Fruit fly (Drosophila melanogaster) whole organism, embryonic: ENCODE data around the gene spz3.
A peak's percentile ranks its signal among the peaks of the same experiment; 100 is the strongest.

Source experiments
- ATbp ChIP-seq: fragments of 200-800 bp; sonication (Bioruptor generic); optimal IDR thresholded peaks from 2 replicates; lab custom pipeline; 2017; ENCODE audit warnings: missing biosample characterization, mild to moderate bottlenecking, missing genetic modification characterization, missing genetic modification reagents
- Atf6 ChIP-seq: fragments of 200-800 bp; sonication (Bioruptor generic); IDR thresholded peaks from 2 replicates; pipeline ENCODE4 v1.3.6; 2022; ENCODE audit warnings: missing biosample characterization, missing genetic modification characterization
- CG10321 ChIP-seq: fragments of 200-800 bp; sonication (Bioruptor generic); IDR thresholded peaks from 2 replicates; pipeline ENCODE4 v1.3.6; 2022; ENCODE audit warnings: missing biosample characterization, missing genetic modification characterization
- CG10543 ChIP-seq: fragments of 200-800 bp; sonication (Bioruptor generic); optimal IDR thresholded peaks from 3 replicates; lab custom pipeline; 2017; ENCODE audit warnings: missing biosample characterization, mild to moderate bottlenecking, missing genetic modification characterization, moderate library complexity
- CG12155 ChIP-seq: fragments of 200-800 bp; sonication (Bioruptor generic); optimal IDR thresholded peaks from 3 replicates; lab custom pipeline; 2016; ENCODE audit warnings: missing biosample characterization, missing genetic modification characterization
- CG15073 ChIP-seq: fragments of 200-800 bp; sonication (Bioruptor generic); optimal IDR thresholded peaks from 2 replicates; lab custom pipeline; 2016; ENCODE audit warnings: missing biosample characterization, missing genetic modification characterization
- CG15269 ChIP-seq: fragments of 200-800 bp; sonication (Bioruptor generic); optimal IDR thresholded peaks from 2 replicates; lab custom pipeline; 2018; ENCODE audit warnings: missing biosample characterization, mild to moderate bottlenecking, missing genetic modification characterization, moderate library complexity
- CG1529 ChIP-seq: fragments of 200-800 bp; sonication (Bioruptor generic); optimal IDR thresholded peaks from 3 replicates; lab custom pipeline; 2018; ENCODE audit warnings: missing biosample characterization, missing genetic modification characterization
- CG17359 ChIP-seq: fragments of 200-800 bp; sonication (Bioruptor generic); optimal IDR thresholded peaks from 3 replicates; lab custom pipeline; 2018; ENCODE audit warnings: missing biosample characterization, mild to moderate bottlenecking, missing genetic modification characterization, moderate library complexity
- CG18599 ChIP-seq: fragments of 200-800 bp; sonication (Bioruptor generic); optimal IDR thresholded peaks from 3 replicates; lab custom pipeline; 2017; ENCODE audit warnings: missing biosample characterization, missing genetic modification characterization, mild to moderate bottlenecking, moderate library complexity, missing genetic modification reagents
- CG2120 ChIP-seq: fragments of 200-800 bp; sonication (Bioruptor generic); optimal IDR thresholded peaks from 3 replicates; lab custom pipeline; 2016; ENCODE audit warnings: missing biosample characterization, missing genetic modification characterization
- CG3847 ChIP-seq: fragments of 200-800 bp; sonication (Bioruptor generic); IDR thresholded peaks from 2 replicates; pipeline ENCODE4 v1.3.6; 2022; ENCODE audit warnings: missing biosample characterization, missing genetic modification characterization
- Dbx ChIP-seq: fragments of 200-800 bp; sonication (Bioruptor generic); IDR thresholded peaks from 3 replicates; pipeline ENCODE4 v1.3.6; 2022; ENCODE audit warnings: missing biosample characterization, missing genetic modification characterization
- Dip2 ChIP-seq: fragments of 200-800 bp; sonication (Bioruptor generic); IDR thresholded peaks from 2 replicates; pipeline ENCODE4 v1.3.6; 2022; ENCODE audit warnings: missing biosample characterization, missing genetic modification characterization
- Dref ChIP-seq: fragments of 200-800 bp; sonication (Bioruptor generic); IDR thresholded peaks from 2 replicates; pipeline ENCODE4 v1.3.6; 2022; ENCODE audit warnings: missing biosample characterization, missing genetic modification characterization
- E2f2 ChIP-seq: fragments of 200-800 bp; sonication (Bioruptor generic); IDR thresholded peaks from 2 replicates; pipeline ENCODE4 v1.3.6; 2022; ENCODE audit warnings: missing biosample characterization, missing genetic modification characterization
- H15 ChIP-seq: fragments of 200-800 bp; sonication (Bioruptor generic); IDR thresholded peaks from 3 replicates; pipeline ENCODE4 v1.3.6; 2022; ENCODE audit warnings: missing biosample characterization, missing genetic modification characterization
- Hey ChIP-seq: fragments of 200-800 bp; sonication (Bioruptor generic); optimal IDR thresholded peaks from 3 replicates; lab custom pipeline; 2018; ENCODE audit warnings: missing biosample characterization, mild to moderate bottlenecking, missing genetic modification characterization
- HmgD ChIP-seq: fragments of 200-800 bp; sonication (Bioruptor generic); optimal IDR thresholded peaks from 3 replicates; lab custom pipeline; 2016; ENCODE audit warnings: missing biosample characterization, missing genetic modification characterization
- Med ChIP-seq: fragments of 200-800 bp; sonication (Bioruptor generic); peaks from one replicate; lab custom pipeline; 2016; ENCODE audit warnings: missing biosample characterization, missing genetic modification characterization, mild to moderate bottlenecking, inconsistent platforms, moderate library complexity
- Pdp1 ChIP-seq, 2 experiments: fragments of 200-800 bp; sonication (Bioruptor generic); optimal IDR thresholded peaks; 3 replicates each; lab custom pipeline; 2016; ENCODE audit warnings: missing biosample characterization in 2 of 2, missing genetic modification characterization in 2 of 2, mild to moderate bottlenecking in 1 of 2, moderate library complexity in 1 of 2
- Rfx ChIP-seq: fragments of 200-800 bp; sonication (Bioruptor generic); IDR thresholded peaks from 2 replicates; pipeline ENCODE4 v1.3.6; 2022; ENCODE audit warnings: missing biosample characterization, missing genetic modification characterization
- Rx ChIP-seq: fragments of 200-800 bp; sonication (Bioruptor generic); IDR thresholded peaks from 2 replicates; pipeline ENCODE4 v1.3.6; 2022; ENCODE audit warnings: missing biosample characterization, missing genetic modification characterization
- Trl ChIP-seq, 3 experiments: fragments of >200 bp in 2 of 3; fragments of 200-800 bp in 1 of 3; sonication (Bioruptor generic) in 1 of 3; optimal IDR thresholded peaks; 2 replicates in 1 of 3; 3 replicates in 2 of 3; lab custom pipeline; 2016 to 2017; ENCODE audit warnings: missing biosample characterization in 1 of 3, missing genetic modification characterization in 1 of 3
- ab ChIP-seq: fragments of 200-800 bp; sonication (Bioruptor generic); optimal IDR thresholded peaks from 2 replicates; lab custom pipeline; 2016; ENCODE audit warnings: missing biosample characterization, missing genetic modification characterization
- bsh ChIP-seq, 2 experiments: fragments of 200-800 bp; sonication (Bioruptor generic); optimal IDR thresholded peaks; 2 replicates each; lab custom pipeline; 2017 to 2018; ENCODE audit warnings: mild to moderate bottlenecking in 2 of 2, missing biosample characterization in 2 of 2, missing genetic modification characterization in 2 of 2, moderate library complexity in 1 of 2
- chinmo ChIP-seq: fragments of 200-800 bp; sonication (Bioruptor generic); IDR thresholded peaks from 4 replicates; pipeline ENCODE4 v1.3.6; 2022; ENCODE audit warnings: missing biosample characterization, missing genetic modification characterization; ENCODE audit not compliant: partially characterized antibody
- corto ChIP-seq: fragments of 200-800 bp; sonication (Bioruptor generic); optimal IDR thresholded peaks from 2 replicates; lab custom pipeline; 2016; ENCODE audit warnings: missing biosample characterization, mild to moderate bottlenecking, missing genetic modification characterization, moderate library complexity
- dati ChIP-seq: fragments of 200-800 bp; sonication (Bioruptor generic); IDR thresholded peaks from 2 replicates; pipeline ENCODE4 v1.3.6; 2022; ENCODE audit warnings: missing biosample characterization, missing genetic modification characterization
- dysf ChIP-seq: fragments of 200-800 bp; sonication (Bioruptor generic); IDR thresholded peaks from 3 replicates; pipeline ENCODE4 v1.3.6; 2022; ENCODE audit warnings: missing biosample characterization, missing genetic modification characterization
- esg ChIP-seq: fragments of 200-800 bp; sonication (Bioruptor generic); conservative IDR thresholded peaks from 2 replicates; pipeline ENCODE4 v1.3.6; 2022; ENCODE audit warnings: missing biosample characterization, missing genetic modification characterization
- exex ChIP-seq: fragments of 200-800 bp; sonication (Bioruptor generic); optimal IDR thresholded peaks from 4 replicates; lab custom pipeline; 2018; ENCODE audit warnings: missing biosample characterization, mild to moderate bottlenecking, missing genetic modification characterization, moderate library complexity
- gem ChIP-seq: fragments of 200-800 bp; sonication (Bioruptor generic); optimal IDR thresholded peaks from 2 replicates; lab custom pipeline; 2019; ENCODE audit warnings: missing biosample characterization, mild to moderate bottlenecking, missing genetic modification characterization, moderate library complexity
- grn ChIP-seq: fragments of 200-800 bp; sonication (Bioruptor generic); optimal IDR thresholded peaks from 3 replicates; lab custom pipeline; 2017; ENCODE audit warnings: missing biosample characterization, missing genetic modification characterization
- gro ChIP-seq: fragments of 200-800 bp; sonication (Bioruptor generic); optimal IDR thresholded peaks from 2 replicates; lab custom pipeline; 2016; ENCODE audit warnings: missing biosample characterization, missing genetic modification characterization
- lmd ChIP-seq: fragments of 200-800 bp; sonication (Bioruptor generic); IDR thresholded peaks from 2 replicates; pipeline ENCODE4 v1.3.6; 2022; ENCODE audit warnings: missing biosample characterization, missing genetic modification characterization
- mirr ChIP-seq: fragments of 200-800 bp; sonication (Bioruptor generic); optimal IDR thresholded peaks from 3 replicates; lab custom pipeline; 2018; ENCODE audit warnings: missing biosample characterization, mild to moderate bottlenecking, missing genetic modification characterization
- nom ChIP-seq: fragments of 200-800 bp; sonication (Bioruptor generic); optimal IDR thresholded peaks from 2 replicates; lab custom pipeline; 2017; ENCODE audit warnings: missing biosample characterization, missing genetic modification characterization, mild to moderate bottlenecking, moderate library complexity, missing genetic modification reagents
- pan ChIP-seq, 4 experiments: fragments of >200 bp in 3 of 4; fragments of 200-800 bp in 1 of 4; sonication (Bioruptor generic) in 1 of 4; optimal IDR thresholded peaks in 3 of 4; IDR thresholded peaks in 1 of 4; 2 replicates each; pipeline versions ENCODE4 v1.3.6 to Lab custom; 2017 to 2022; ENCODE audit warnings: missing biosample characterization in 2 of 4, missing genetic modification characterization in 2 of 4, mixed read lengths in 1 of 4
- row ChIP-seq: fragments of 200-800 bp; sonication (Bioruptor generic); IDR thresholded peaks from 3 replicates; pipeline ENCODE4 v1.3.6; 2022; ENCODE audit warnings: missing biosample characterization, missing genetic modification characterization
- sd ChIP-seq: fragments of 200-800 bp; sonication (Bioruptor generic); optimal IDR thresholded peaks from 3 replicates; lab custom pipeline; 2018; ENCODE audit warnings: missing biosample characterization, mild to moderate bottlenecking, missing genetic modification characterization, moderate library complexity
- sens ChIP-seq: fragments of 200-800 bp; sonication (Bioruptor generic); peaks from one replicate; lab custom pipeline; 2016; ENCODE audit warnings: missing biosample characterization, missing genetic modification characterization
- slbo ChIP-seq: fragments of 200-800 bp; sonication (Bioruptor generic); IDR thresholded peaks from 2 replicates; pipeline ENCODE4 v1.3.6; 2022; ENCODE audit warnings: missing biosample characterization, missing genetic modification characterization
- trh ChIP-seq: fragments of 200-800 bp; sonication (Bioruptor generic); optimal IDR thresholded peaks from 2 replicates; lab custom pipeline; 2016; ENCODE audit warnings: missing biosample characterization, missing genetic modification characterization
- vnd ChIP-seq: fragments of 200-800 bp; sonication (Bioruptor generic); IDR thresholded peaks from 3 replicates; pipeline ENCODE4 v1.3.6; 2022; ENCODE audit warnings: missing biosample characterization, missing genetic modification characterization; ENCODE audit not compliant: partially characterized antibody

spz3 gene

dm6 chr2L:7879292-7879894 is at the start of gene spz3 (continued):
- TF ChIP-seq CG1529 (GFP tag; lab: Kevin White, UChicago): no peak
- peak; percentile 76; the same call in 1 of the 4 replicates for TF ChIP-seq chinmo (GFP tag; lab: Robert Waterston, UW)
- no peak for TF ChIP-seq trh (GFP tag; lab: Kevin White, UChicago)

DNA sequence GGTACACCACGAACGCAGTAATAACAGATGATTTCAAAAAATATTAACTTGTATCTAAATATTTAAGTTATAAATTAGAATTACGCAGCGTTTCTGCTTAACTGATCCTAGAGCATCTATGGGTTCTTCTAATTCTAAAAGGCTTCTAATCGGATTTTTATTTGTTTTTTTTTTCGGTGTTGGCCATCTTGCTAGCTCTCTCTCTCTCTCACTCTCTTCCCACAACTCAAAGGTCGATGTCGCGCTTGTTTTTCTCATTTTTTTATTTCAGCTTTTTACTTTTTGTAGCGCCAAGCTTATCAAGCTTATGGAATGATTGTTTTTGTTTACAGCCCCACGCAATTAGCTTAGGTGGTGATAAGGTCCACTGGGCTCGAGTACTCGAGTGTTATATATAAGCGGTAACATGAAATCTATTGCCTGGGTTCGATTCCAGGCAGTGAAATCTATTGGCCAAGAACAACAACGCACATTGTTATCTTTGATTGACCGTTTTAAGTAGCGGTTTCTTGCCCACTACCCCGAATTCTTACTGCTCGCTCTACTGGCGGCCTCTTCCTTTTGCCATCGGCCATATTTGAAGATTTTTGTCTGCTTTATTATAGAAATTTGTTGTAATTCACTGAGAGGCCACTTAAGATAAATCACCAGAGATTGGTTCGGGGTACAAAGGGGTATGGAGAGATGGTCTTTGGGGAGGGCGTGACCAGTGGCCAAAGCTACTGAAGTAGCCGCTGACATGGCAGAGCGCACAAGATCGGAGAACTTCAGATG is 47.1 kb upstream of the spz3 start:
- TF ChIP-seq Trl (optimal IDR thresholded peaks at IDR 0.05; lab: Kevin White, UChicago): peak in 1 of 2 experiments; percentile 52
- no peak for TF ChIP-seq Trl (GFP tag; optimal IDR thresholded peaks at IDR 0.05; lab: Kevin White, UChicago)
- no peak for TF ChIP-seq ATbp (GFP tag; lab: Kevin White, UChicago)
- TF ChIP-seq pan (optimal IDR thresholded peaks at IDR 0.05; lab: Kevin White, UChicago): no peak
- peak in 1 of 2 experiments; percentile 29 for TF ChIP-seq pan (GFP tag; optimal IDR thresholded peaks at IDR 0.05 in 1 of 2, IDR thresholded peaks at IDR 0.05 in 1 of 2)
- TF ChIP-seq Dref (GFP tag; lab: Robert Waterston, UW): no peak
- no peak for TF ChIP-seq HmgD
- TF ChIP-seq gro (GFP tag; lab: Kevin White, UChicago): peak; percentile 65
- TF ChIP-seq CG17359: peak; percentile 68
- peak; percentile 51; the same call in 1 of the 2 replicates for TF ChIP-seq Atf6 (GFP tag; lab: Robert Waterston, UW)
- peak; percentile 81 for TF ChIP-seq grn
- peak; percentile 59 for TF ChIP-seq vnd (GFP tag; lab: Robert Waterston, UW)
- peak; percentile 16 for TF ChIP-seq sd (tag; lab: Kevin White, UChicago)
- peak; percentile 14 for TF ChIP-seq CG10543
- TF ChIP-seq lmd (GFP tag; lab: Robert Waterston, UW): peak; percentile 33; the same call in 1 of the 2 replicates
- TF ChIP-seq CG18599 (GFP tag; lab: Kevin White, UChicago): peak; percentile 37
- TF ChIP-seq Hey: peak; percentile 99
- TF ChIP-seq Dbx (GFP tag; lab: Robert Waterston, UW): no peak
- TF ChIP-seq Med: peak; percentile 43
- TF ChIP-seq E2f2 (GFP tag; lab: Robert Waterston, UW): 0 out of 2 replicates have a peak, but pooled peaks have one; percentile 9
- no peak for TF ChIP-seq CG15269 (tag; lab: Kevin White, UChicago)
- TF ChIP-seq H15: 0 out of 3 replicates have a peak, but pooled peaks have one; percentile 10
- no peak for TF ChIP-seq Dip2 (GFP tag; lab: Robert Waterston, UW)
- TF ChIP-seq CG2120 (GFP tag; lab: Kevin White, UChicago): peak; percentile 24
- TF ChIP-seq nom (GFP tag; lab: Kevin White, UChicago): peak; percentile 31
- peak; percentile 31; the same call in 1 of the 2 replicates for TF ChIP-seq Rfx (GFP tag; lab: Robert Waterston, UW)
- peak; percentile 15 for TF ChIP-seq gem (tag; lab: Kevin White, UChicago)
- TF ChIP-seq ab (GFP tag; lab: Kevin White, UChicago): no peak
- no peak for TF ChIP-seq Rx (GFP tag; lab: Robert Waterston, UW)
- peak; percentile 61 for TF ChIP-seq corto
- TF ChIP-seq mirr: peak; percentile 78
- TF ChIP-seq exex (tag; lab: Kevin White, UChicago): peak; percentile 96
- peak; percentile 64 for TF ChIP-seq sens (GFP tag; lab: Kevin White, UChicago)
- peak; percentile 39; the same call in 1 of the 2 replicates for TF ChIP-seq slbo (GFP tag; lab: Robert Waterston, UW)
- peak in 1 of 2 experiments; percentile 27 for TF ChIP-seq bsh (GFP tag; optimal IDR thresholded peaks at IDR 0.05; lab: Kevin White, UChicago)
- TF ChIP-seq CG15073 (GFP tag; lab: Kevin White, UChicago): no peak
- 0 out of 2 replicates have a peak, but pooled peaks have one; percentile 7 for TF ChIP-seq CG3847 (GFP tag; lab: Robert Waterston, UW)
- peak; percentile 38; the same call in 2 of the 3 replicates for TF ChIP-seq row
- TF ChIP-seq esg (GFP tag; lab: Robert Waterston, UW): no peak
- no peak for TF ChIP-seq CG12155 (GFP tag; lab: Kevin White, UChicago)
- peak; percentile 47; the same call in 1 of the 3 replicates for TF ChIP-seq dysf (GFP tag; lab: Robert Waterston, UW)
- TF ChIP-seq Pdp1 (GFP tag; optimal IDR thresholded peaks at IDR 0.05; lab: Kevin White, UChicago): peak in 1 of 2 experiments; percentile 88
- TF ChIP-seq dati (GFP tag; lab: Robert Waterston, UW): no peak
- TF ChIP-seq CG10321: no peak
